Worm (Caenorhabditis elegans) whole organism, L1 larva: ENCODE measurements around the gene C02F5.3.

Experiments
- aha-1 ChIP-seq: fragments of 150-350 bp; optimal IDR thresholded peaks from 2 replicates; lab custom pipeline; 2014; ENCODE audit warnings: missing biosample characterization, missing genetic modification characterization
- alr-1 ChIP-seq: fragments of 200-800 bp; sonication (Bioruptor generic); optimal IDR thresholded peaks from 2 replicates; lab custom pipeline; 2018; ENCODE audit warnings: borderline replicate concordance, mild to moderate bottlenecking, missing genetic modification characterization, missing compliant biosample characterization
- aly-2 ChIP-seq: fragments of 150-350 bp; optimal IDR thresholded peaks from 2 replicates; lab custom pipeline; 2014; ENCODE audit warnings: missing biosample characterization, missing genetic modification characterization
- ceh-8 ChIP-seq: fragments of 200-800 bp; sonication (Bioruptor generic); optimal IDR thresholded peaks from 2 replicates; lab custom pipeline; 2018; ENCODE audit warnings: mild to moderate bottlenecking, missing genetic modification characterization, moderate library complexity, missing compliant biosample characterization
- ets-5 ChIP-seq: fragments of 200-800 bp; sonication (Bioruptor generic); IDR thresholded peaks from 2 replicates; pipeline ENCODE4 v1.3.6; 2022; ENCODE audit warnings: missing genetic modification characterization, missing compliant biosample characterization
- lsy-2 ChIP-seq, 2 experiments: fragments of 150-350 bp; optimal IDR thresholded peaks; 2 replicates each; lab custom pipeline; 2014; ENCODE audit warnings: missing biosample characterization in 2 of 2, missing genetic modification characterization in 2 of 2
- nhr-12 ChIP-seq: sonication (generic microtip); optimal IDR thresholded peaks from 2 replicates; lab custom pipeline; 2017; ENCODE audit warnings: missing biosample characterization, missing genetic modification characterization
- nhr-28 ChIP-seq: fragments of 150-350 bp; optimal IDR thresholded peaks from 2 replicates; lab custom pipeline; 2014; ENCODE audit warnings: missing biosample characterization, missing genetic modification characterization
- nhr-77 ChIP-seq: fragments of 150-350 bp; optimal IDR thresholded peaks from 2 replicates; lab custom pipeline; 2014; ENCODE audit warnings: missing biosample characterization, missing genetic modification characterization
- nhr-85 ChIP-seq: sonication (generic microtip); peaks from one replicate; lab custom pipeline; 2016; ENCODE audit warnings: missing genetic modification characterization, inconsistent platforms, missing compliant biosample characterization
- pqm-1 ChIP-seq: sonication (generic microtip); optimal IDR thresholded peaks from 3 replicates; lab custom pipeline; 2017; ENCODE audit warnings: missing biosample characterization, missing genetic modification characterization
- unc-130 ChIP-seq: fragments of 150-350 bp; optimal IDR thresholded peaks from 2 replicates; lab custom pipeline; 2017; ENCODE audit warnings: missing biosample characterization, missing genetic modification characterization, inconsistent platforms
- unc-62 ChIP-seq: fragments of 150-350 bp; optimal IDR thresholded peaks from 2 replicates; lab custom pipeline; 2014; ENCODE audit warnings: missing biosample characterization, missing genetic modification reagents, missing genetic modification characterization
- zag-1 ChIP-seq: fragments of 150-350 bp; optimal IDR thresholded peaks from 2 replicates; lab custom pipeline; 2014; ENCODE audit warnings: missing biosample characterization, missing genetic modification characterization

DNA sequence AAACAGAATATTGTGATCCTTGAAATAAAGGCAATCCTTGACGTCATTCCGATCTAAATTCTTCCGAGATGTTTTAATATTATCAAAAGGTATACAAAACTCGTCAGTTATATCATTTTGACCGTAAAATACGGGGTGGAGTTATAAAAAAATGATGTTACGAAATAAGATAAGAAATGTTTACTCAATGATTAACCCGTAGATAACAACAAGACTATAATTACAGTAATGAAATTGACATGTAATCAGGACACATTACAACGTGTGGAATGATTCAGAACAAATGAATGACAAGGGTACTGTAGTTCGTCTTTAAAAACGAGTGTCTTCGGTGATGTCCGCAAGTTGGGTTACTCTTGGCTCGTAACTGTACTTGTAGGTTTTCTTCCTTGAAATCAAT lies 7.9 kb upstream of the C02F5.3 start, which contains the start of gene tsp-2:
- TF ChIP-seq aha-1 (tag; lab: Kevin White, UChicago), result no peak
- TF ChIP-seq unc-62 (GFP tag; lab: Kevin White, UChicago), result no peak
- TF ChIP-seq nhr-85 (tag; lab: Kevin White, UChicago), result no peak
- no peak for TF ChIP-seq ets-5 (GFP tag; lab: Robert Waterston, UW)
- no peak for TF ChIP-seq nhr-28 (tag; lab: Kevin White, UChicago)
- no peak for TF ChIP-seq aly-2 (tag; lab: Kevin White, UChicago)
- TF ChIP-seq zag-1, result no peak
- no peak for TF ChIP-seq nhr-77 (tag; lab: Kevin White, UChicago)
- no peak for TF ChIP-seq alr-1 (tag; lab: Kevin White, UChicago)
- TF ChIP-seq ceh-8 (GFP tag; lab: Kevin White, UChicago), result no peak
- no peak for TF ChIP-seq unc-130 (tag; lab: Kevin White, UChicago)
- no peak for TF ChIP-seq pqm-1
- no peak for TF ChIP-seq nhr-12 (tag; lab: Kevin White, UChicago)
- no peak for TF ChIP-seq lsy-2 (tag; optimal IDR thresholded peaks at IDR 0.05; lab: Kevin White, UChicago)
